Worm (Caenorhabditis elegans) whole organism, L4 larva: Measurements from ENCODE around the gene Y57G11C.1147.
"Not testable (repeated sequence)": the region's sequence is repeated elsewhere in the genome, so short reads cannot be mapped to it uniquely, and the experiment has no call there.

ENCODE experiments used
- R02D3.7 ChIP-seq: fragments of 150-350 bp; sonication (generic microtip); optimal IDR thresholded peaks from 3 replicates; lab custom pipeline; 2014; ENCODE audit warnings: missing biosample characterization, missing genetic modification characterization
- T20F7.1 ChIP-seq: fragments of 200-800 bp; sonication (Bioruptor generic); optimal IDR thresholded peaks from 2 replicates; lab custom pipeline; 2018; ENCODE audit warnings: mild to moderate bottlenecking, missing genetic modification characterization, missing compliant biosample characterization
- aha-1 ChIP-seq: fragments of 150-350 bp; peaks from one replicate; lab custom pipeline; 2014; ENCODE audit warnings: missing biosample characterization, missing genetic modification characterization
- arid-1 ChIP-seq: fragments of 200-800 bp; sonication (Bioruptor generic); conservative IDR thresholded peaks from 2 replicates; pipeline ENCODE4 v1.3.6; 2022; ENCODE audit warnings: missing genetic modification reagents, missing genetic modification characterization, missing compliant biosample characterization
- ctbp-1 ChIP-seq: fragments of 200-800 bp; sonication (Bioruptor generic); IDR thresholded peaks from 2 replicates; pipeline ENCODE4 v1.3.6; 2022; ENCODE audit warnings: missing genetic modification reagents, missing genetic modification characterization, missing compliant biosample characterization
- daf-16 ChIP-seq, 3 experiments: sonication (generic microtip); optimal IDR thresholded peaks; 2 replicates each; lab custom pipeline; 2016 to 2017; ENCODE audit warnings: missing genetic modification characterization in 3 of 3, missing genetic modification reagents in 3 of 3, mild to moderate bottlenecking in 2 of 3, missing compliant biosample characterization in 2 of 3, missing biosample characterization in 1 of 3, moderate library complexity in 1 of 3
- daf-19 ChIP-seq: fragments of 200-800 bp; sonication (Bioruptor generic); conservative IDR thresholded peaks from 2 replicates; pipeline ENCODE4 v1.3.6; 2022; ENCODE audit warnings: missing genetic modification characterization, missing compliant biosample characterization
- dmd-6 ChIP-seq: fragments of 200-800 bp; sonication (Bioruptor generic); IDR thresholded peaks from 2 replicates; pipeline ENCODE4 v1.3.6; 2022; ENCODE audit warnings: missing genetic modification reagents, missing genetic modification characterization, missing compliant biosample characterization
- dmd-8 ChIP-seq: fragments of 200-800 bp; sonication (Bioruptor generic); IDR thresholded peaks from 2 replicates; pipeline ENCODE4 v1.3.6; 2022; ENCODE audit warnings: missing genetic modification characterization, missing compliant biosample characterization
- dve-1 ChIP-seq: sonication (generic microtip); optimal IDR thresholded peaks from 2 replicates; lab custom pipeline; 2017; ENCODE audit warnings: antibody characterized with exemption, mild to moderate bottlenecking, missing genetic modification characterization, missing compliant biosample characterization; ENCODE audit not compliant: insufficient read depth
- hif-1 ChIP-seq, 2 experiments: sonication (generic microtip); optimal IDR thresholded peaks; 2 replicates each; lab custom pipeline; 2016 to 2017; ENCODE audit warnings: missing compliant biosample characterization in 2 of 2, missing genetic modification characterization in 2 of 2, missing genetic modification reagents in 2 of 2, missing genotype in 2 of 2, mild to moderate bottlenecking in 1 of 2
- hlh-11 ChIP-seq: fragments of 200-800 bp; sonication (Bioruptor generic); optimal IDR thresholded peaks from 2 replicates; lab custom pipeline; 2018; ENCODE audit warnings: mild to moderate bottlenecking, missing genetic modification characterization, missing compliant biosample characterization
- hlh-30 ChIP-seq: sonication (generic microtip); optimal IDR thresholded peaks from 2 replicates; lab custom pipeline; 2017; ENCODE audit warnings: antibody characterized with exemption, mild to moderate bottlenecking, missing genetic modification characterization, missing compliant biosample characterization; ENCODE audit not compliant: insufficient read depth
- hmg-1.1 ChIP-seq: fragments of 200-800 bp; sonication (Bioruptor generic); IDR thresholded peaks from 2 replicates; pipeline ENCODE4 v1.3.6; 2022; ENCODE audit warnings: missing genetic modification reagents, missing genetic modification characterization, missing compliant biosample characterization
- lin-15B ChIP-seq: fragments of 150-350 bp; sonication (generic microtip); optimal IDR thresholded peaks from 3 replicates; lab custom pipeline; 2014; ENCODE audit warnings: missing biosample characterization, missing genetic modification characterization
- lin-38 ChIP-seq: fragments of 200-800 bp; sonication (Bioruptor generic); IDR thresholded peaks from 2 replicates; pipeline ENCODE4 v1.3.6; 2022; ENCODE audit warnings: missing genetic modification reagents, missing genetic modification characterization, missing compliant biosample characterization
- lsy-2 ChIP-seq, 2 experiments: fragments of 150-350 bp in 1 of 2; sonication (generic microtip) in 1 of 2; optimal IDR thresholded peaks; 2 replicates each; lab custom pipeline; 2014 to 2017; ENCODE audit warnings: missing biosample characterization in 2 of 2, missing genetic modification characterization in 2 of 2
- madf-9 ChIP-seq: fragments of 200-800 bp; sonication (Bioruptor generic); conservative IDR thresholded peaks from 2 replicates; pipeline ENCODE4 v1.3.6; 2022; ENCODE audit warnings: missing genetic modification reagents, missing genetic modification characterization, missing compliant biosample characterization
- mdl-1 ChIP-seq, 2 experiments: fragments of 150-350 bp in 1 of 2; sonication (generic microtip) in 1 of 2; optimal IDR thresholded peaks; 2 replicates each; lab custom pipeline; 2014 to 2017; ENCODE audit warnings: missing biosample characterization in 2 of 2, missing genetic modification characterization in 2 of 2
- mep-1 ChIP-seq: fragments of 150-350 bp; sonication (generic microtip); optimal IDR thresholded peaks from 3 replicates; lab custom pipeline; 2014; ENCODE audit warnings: missing biosample characterization, missing genetic modification characterization
- mxl-2 ChIP-seq: fragments of 200-800 bp; sonication (Bioruptor generic); conservative IDR thresholded peaks from 2 replicates; pipeline ENCODE4 v1.3.6; 2022; ENCODE audit warnings: missing genetic modification reagents, missing genetic modification characterization, missing compliant biosample characterization
- mxl-3 ChIP-seq: fragments of 200-800 bp; sonication (Bioruptor generic); optimal IDR thresholded peaks from 2 replicates; lab custom pipeline; 2018; ENCODE audit warnings: mild to moderate bottlenecking, missing genetic modification characterization, missing compliant biosample characterization
- nhr-11 ChIP-seq: fragments of 150-350 bp; optimal IDR thresholded peaks from 2 replicates; lab custom pipeline; 2014; ENCODE audit warnings: missing biosample characterization, missing genetic modification characterization
- nhr-28 ChIP-seq: fragments of 150-350 bp; optimal IDR thresholded peaks from 2 replicates; lab custom pipeline; 2014; ENCODE audit warnings: missing biosample characterization, missing genetic modification characterization
- pha-4 ChIP-seq, 2 experiments: fragments of 150-350 bp in 1 of 2; fragments of 200-800 bp in 1 of 2; sonication (Bioruptor generic) in 1 of 2; IDR thresholded peaks in 1 of 2; optimal IDR thresholded peaks in 1 of 2; 2 replicates each; pipeline versions ENCODE4 v1.3.6 to Lab custom; 2014 to 2022; ENCODE audit warnings: missing genetic modification characterization in 2 of 2, missing genetic modification reagents in 2 of 2, missing biosample characterization in 1 of 2, missing compliant biosample characterization in 1 of 2
- saeg-2 ChIP-seq: fragments of 200-800 bp; sonication (Bioruptor generic); IDR thresholded peaks from 2 replicates; pipeline ENCODE4 v1.3.6; 2022; ENCODE audit warnings: missing genetic modification reagents, missing genetic modification characterization, missing compliant biosample characterization
- spr-1 ChIP-seq: sonication (generic microtip); optimal IDR thresholded peaks from 2 replicates; lab custom pipeline; 2016; ENCODE audit warnings: mild to moderate bottlenecking, missing genetic modification characterization, missing compliant biosample characterization
- unc-130 ChIP-seq: sonication (generic microtip); optimal IDR thresholded peaks from 2 replicates; lab custom pipeline; 2016; ENCODE audit warnings: missing genetic modification reagents, missing genetic modification characterization, missing compliant biosample characterization
- unc-39 ChIP-seq: sonication (generic microtip); optimal IDR thresholded peaks from 2 replicates; lab custom pipeline; 2017; ENCODE audit warnings: missing biosample characterization, missing genetic modification characterization
- unc-62 ChIP-seq, 3 experiments: fragments of 150-350 bp in 1 of 3; sonication (generic microtip); optimal IDR thresholded peaks in 2 of 3; peaks in 1 of 3; 1 replicate in 1 of 3; 2 replicates in 2 of 3; lab custom pipeline; 2014 to 2017; ENCODE audit warnings: missing biosample characterization in 3 of 3, missing genetic modification characterization in 3 of 3, missing genetic modification reagents in 3 of 3, missing genotype in 1 of 3
- ztf-11 ChIP-seq: fragments of 150-350 bp; optimal IDR thresholded peaks from 2 replicates; lab custom pipeline; 2014; ENCODE audit warnings: missing biosample characterization, missing genetic modification characterization
- ztf-7 ChIP-seq: fragments of 150-350 bp; optimal IDR thresholded peaks from 2 replicates; lab custom pipeline; 2014; ENCODE audit warnings: missing biosample characterization, missing genetic modification characterization

Y57G11C.1147 gene

ce11 chrIV:14764719-14765173 lies 32.6 kb downstream of the Y57G11C.1147 start (continued):
- no peak for TF ChIP-seq unc-39 (tag; lab: Kevin White, UChicago)
- no peak for TF ChIP-seq lin-15B
- peak; percentile 66 for TF ChIP-seq aha-1
- TF ChIP-seq pha-4 (GFP tag; IDR thresholded peaks at IDR 0.05; lab: Robert Waterston, UW): peak; percentile 48
- no peak for TF ChIP-seq pha-4 (tag; optimal IDR thresholded peaks at IDR 0.05; lab: Kevin White, UChicago)
- no peak for TF ChIP-seq hlh-11
- TF ChIP-seq unc-130 (GFP tag; lab: Kevin White, UChicago): peak; percentile 75
- TF ChIP-seq arid-1 (GFP tag; lab: Robert Waterston, UW): 0 out of 2 replicates have a peak, but pooled peaks have one; percentile 7
- TF ChIP-seq lin-38: peak; percentile 73
- no peak for TF ChIP-seq dmd-8 (GFP tag; lab: Robert Waterston, UW)
- peak in 1 of 2 experiments; percentile 25 for TF ChIP-seq unc-62 (GFP tag; optimal IDR thresholded peaks at IDR 0.05 in 1 of 2; lab: Kevin White, UChicago)
- no peak for TF ChIP-seq unc-62 (tag; optimal IDR thresholded peaks at IDR 0.05; lab: Kevin White, UChicago)

- TF ChIP-seq daf-16 (GFP tag; optimal IDR thresholded peaks at IDR 0.05; lab: Kevin White, UChicago) (no peak), daf-16 (tag; optimal IDR thresholded peaks at IDR 0.05; lab: Kevin White, UChicago) (peak; percentile 23), aha-1 (peak; percentile 86), ztf-11 (no peak)
These were observed 33.2 kb downstream of the Y57G11C.1147 start for ce11 chrIV:14763938-14764718.

- TF ChIP-seq saeg-2 (0 out of 2 replicates have a peak, but pooled peaks have one; percentile 44), mep-1 (tag; lab: Kevin White, UChicago) (peak; percentile 36), hlh-30 (tag; lab: Kevin White, UChicago) (peak; percentile 97), dve-1 (tag; lab: Kevin White, UChicago) (peak; percentile 62), mxl-2 (0 out of 2 replicates have a peak, but pooled peaks have one; percentile 44), lin-38 (peak; percentile 51), nhr-28 (tag; lab: Kevin White, UChicago) (peak; percentile 33), mdl-1 (tag; optimal IDR thresholded peaks at IDR 0.05; lab: Kevin White, UChicago) (peak; percentile 51 to 90), unc-62 (GFP tag; optimal IDR thresholded peaks at IDR 0.05 in 1 of 2; lab: Kevin White, UChicago) (peak in 1 of 2 experiments; percentile 96), daf-19 (GFP tag; lab: Robert Waterston, UW) (0 out of 2 replicates have a peak, but pooled peaks have one; percentile 43), nhr-11 (tag; lab: Kevin White, UChicago) (peak; percentile 39), mxl-3 (peak; percentile 69), T20F7.1 (GFP tag; lab: Kevin White, UChicago) (peak; percentile 63), hmg-1.1 (GFP tag; lab: Robert Waterston, UW) (peak; percentile 84; the same call in 1 of the 2 replicates), hlh-11 (peak; percentile 80), dmd-6 (GFP tag; lab: Robert Waterston, UW) (peak; percentile 66), madf-9 (0 out of 2 replicates have a peak, but pooled peaks have one; percentile 25), hif-1 (tag; optimal IDR thresholded peaks at IDR 0.05; lab: Kevin White, UChicago) (peak in 1 of 2 experiments; percentile 17), lsy-2 (tag; optimal IDR thresholded peaks at IDR 0.05; lab: Kevin White, UChicago) (peak in 1 of 2 experiments; percentile 40), ctbp-1 (GFP tag; lab: Robert Waterston, UW) (0 out of 2 replicates have a peak, but pooled peaks have one; percentile 18)
- not testable (repeated sequence) for TF ChIP-seq unc-62 (tag; optimal IDR thresholded peaks at IDR 0.05; lab: Kevin White, UChicago)
- TF ChIP-seq, all 104 proteins: peak for 20; not testable (repeated sequence) for 84
These were observed 34.0 kb downstream of the Y57G11C.1147 start for ce11 chrIV:14763348-14763747.

- no peak for TF ChIP-seq spr-1 (tag; lab: Kevin White, UChicago)
- TF ChIP-seq ztf-7 (tag; lab: Kevin White, UChicago): no peak
- no peak for TF ChIP-seq R02D3.7 (tag; lab: Kevin White, UChicago)
These were observed 36.5 kb downstream of the Y57G11C.1147 start, which contains the start of gene ptp-5.2 for ce11 chrIV:14760845-14761244. Gene ptp-5.2, minus strand, starts transcription at chrIV:14760945.
